Worm (Caenorhabditis elegans): Measurements from ENCODE around the gene Y50E8A.10.

Y50E8A.10 gene

DNA sequence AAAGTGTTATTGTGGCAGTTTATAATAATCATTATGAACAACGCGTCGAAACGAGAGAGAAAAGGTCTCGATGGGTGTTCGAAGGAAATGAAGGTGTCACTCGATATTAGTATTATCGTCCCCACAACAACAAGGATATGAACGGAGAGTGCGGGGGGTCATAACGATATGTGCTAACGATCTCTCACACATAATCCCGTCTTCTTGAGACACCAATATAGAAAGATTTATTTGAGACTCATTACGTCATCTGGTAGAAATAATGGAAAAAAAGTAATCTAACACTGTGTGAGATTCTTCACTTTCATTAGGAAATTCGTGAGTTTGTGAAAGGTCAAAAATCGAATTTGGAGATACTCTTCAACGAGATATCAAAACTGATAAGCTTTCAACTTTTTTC, 11.9 kb downstream of the Y50E8A.10 start:
- TF ChIP-seq nhr-2 (tag; optimal IDR thresholded peaks at IDR 0.05) = peak; percentile 69
- TF ChIP-seq mep-1 (tag; optimal IDR thresholded peaks at IDR 0.05) = no peak
- TF ChIP-seq cnd-1 (tag; optimal IDR thresholded peaks at IDR 0.05) = no peak
- no peak for TF ChIP-seq lsy-2 (tag; optimal IDR thresholded peaks at IDR 0.05)
- TF ChIP-seq unc-62 (GFP tag; optimal IDR thresholded peaks at IDR 0.05) = peak; percentile 3
- peak; percentile 79 for TF ChIP-seq zip-8 (tag; optimal IDR thresholded peaks at IDR 0.05)
- TF ChIP-seq sptf-1 (tag; optimal IDR thresholded peaks at IDR 0.05) = no peak
- TF ChIP-seq ztf-11 (tag; optimal IDR thresholded peaks at IDR 0.05) = peak; percentile 9
- no peak for TF ChIP-seq ces-1 (GFP tag; optimal IDR thresholded peaks at IDR 0.05)
- no peak for TF ChIP-seq mls-2 (tag; optimal IDR thresholded peaks at IDR 0.05)

DNA sequence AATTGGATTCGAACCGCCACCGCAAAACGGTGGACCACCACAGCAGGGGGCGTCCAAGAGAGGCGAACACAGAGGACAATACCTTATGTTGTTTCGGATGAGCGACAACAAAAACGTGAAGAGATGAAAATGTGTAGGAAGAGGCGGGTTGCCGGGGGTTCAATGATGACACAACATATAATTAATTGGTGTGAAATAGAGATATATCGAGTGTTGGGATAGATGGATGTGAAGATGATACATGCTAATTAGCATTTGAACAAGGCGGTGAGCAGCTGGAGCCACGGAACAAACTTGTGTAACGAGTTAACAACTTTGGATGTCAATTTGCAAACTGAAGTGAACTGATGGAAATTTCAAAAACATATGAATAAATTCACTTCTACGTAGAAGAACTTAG, 12.6 kb downstream of the Y50E8A.10 start:
- TF ChIP-seq nhr-28 (tag; optimal IDR thresholded peaks at IDR 0.05) = no peak
- TF ChIP-seq nhr-2 (tag; optimal IDR thresholded peaks at IDR 0.05) = peak; percentile 39
- peak; percentile 31 for TF ChIP-seq ces-1 (GFP tag; optimal IDR thresholded peaks at IDR 0.05)
- peak; percentile 44 for TF ChIP-seq ceh-43 (GFP tag; optimal IDR thresholded peaks at IDR 0.05)
- peak; percentile 61 for TF ChIP-seq mls-2 (tag; optimal IDR thresholded peaks at IDR 0.05)
- TF ChIP-seq sptf-1 (tag; optimal IDR thresholded peaks at IDR 0.05) = peak; percentile 48
- no peak for TF ChIP-seq mep-1 (tag; optimal IDR thresholded peaks at IDR 0.05)

DNA sequence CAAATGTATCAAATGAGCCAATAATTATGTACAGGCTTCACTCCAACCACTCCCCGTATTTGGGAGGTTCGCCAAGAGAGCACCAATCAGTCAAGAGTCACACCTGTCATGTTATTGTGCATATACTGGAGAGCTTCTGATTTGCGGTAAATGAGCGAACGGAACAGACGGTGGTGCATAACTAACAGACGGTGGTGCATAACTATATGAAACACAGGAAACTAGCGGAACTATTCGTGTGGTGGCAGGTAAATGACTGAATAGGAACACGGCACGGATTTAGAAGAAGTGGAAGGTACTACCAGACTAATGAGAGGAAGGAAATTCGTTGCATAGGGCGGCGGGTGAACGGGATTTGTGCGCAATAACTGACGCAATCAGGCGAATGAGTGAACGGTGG, 13.2 kb downstream of the Y50E8A.10 start:
- TF ChIP-seq snpc-4 (tag; optimal IDR thresholded peaks at IDR 0.05) (no peak), nhr-237 (tag; optimal IDR thresholded peaks at IDR 0.05) (no peak), flh-1 (GFP tag; optimal IDR thresholded peaks at IDR 0.05) (no peak), elt-3 (tag; optimal IDR thresholded peaks at IDR 0.05) (no peak), mls-2 (tag; optimal IDR thresholded peaks at IDR 0.05) (peak; percentile 27), nhr-2 (tag; optimal IDR thresholded peaks at IDR 0.05) (peak; percentile 45), ceh-43 (GFP tag; optimal IDR thresholded peaks at IDR 0.05) (no peak), zip-8 (tag; optimal IDR thresholded peaks at IDR 0.05) (peak; percentile 86), unc-62 (GFP tag; optimal IDR thresholded peaks at IDR 0.05) (no peak), cnd-1 (tag; optimal IDR thresholded peaks at IDR 0.05) (peak; percentile 66), drap-1 (GFP tag; optimal IDR thresholded peaks at IDR 0.05) (peak; percentile 62), lin-13 (tag; optimal IDR thresholded peaks at IDR 0.05) (no peak), blmp-1 (tag; optimal IDR thresholded peaks at IDR 0.05) (no peak)

DNA sequence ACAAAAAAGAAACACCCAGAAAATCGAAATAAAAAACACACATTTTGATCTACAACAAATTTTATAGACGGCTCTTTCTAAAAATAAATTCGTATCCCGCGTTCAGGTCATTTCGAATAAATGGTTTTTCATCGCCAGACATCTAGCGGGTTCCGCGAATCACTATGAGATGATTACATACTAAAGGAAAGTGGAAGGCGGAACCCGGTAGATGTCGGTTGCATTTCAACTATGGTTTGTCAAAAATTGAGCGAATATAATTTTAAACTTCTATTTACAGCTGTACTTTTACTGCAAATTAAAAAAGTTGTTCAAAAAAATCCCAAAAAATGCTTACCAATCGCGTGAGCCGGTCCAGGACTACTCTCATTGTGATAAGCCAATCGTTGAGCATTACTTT, 18.1 kb downstream of the Y50E8A.10 start:
- no peak for TF ChIP-seq zip-8 (tag; optimal IDR thresholded peaks at IDR 0.05)
- TF ChIP-seq bed-3 (GFP tag; optimal IDR thresholded peaks at IDR 0.05) = no peak
- no peak for TF ChIP-seq sem-2 (GFP tag; optimal IDR thresholded peaks at IDR 0.05)
- TF ChIP-seq blmp-1 (tag; optimal IDR thresholded peaks at IDR 0.05) = no peak
- no peak for TF ChIP-seq nhr-28 (tag; optimal IDR thresholded peaks at IDR 0.05)
- TF ChIP-seq nhr-12 (tag; optimal IDR thresholded peaks at IDR 0.05) = no peak
- no peak for TF ChIP-seq mep-1 (tag; optimal IDR thresholded peaks at IDR 0.05)
- no peak for TF ChIP-seq ceh-39 (tag; optimal IDR thresholded peaks at IDR 0.05)
- TF ChIP-seq nhr-2 (tag; optimal IDR thresholded peaks at IDR 0.05) = no peak
- TF ChIP-seq ces-1 (GFP tag; optimal IDR thresholded peaks at IDR 0.05) = no peak
- no peak for TF ChIP-seq lin-13 (tag; optimal IDR thresholded peaks at IDR 0.05)
- TF ChIP-seq ceh-83 (GFP tag; optimal IDR thresholded peaks at IDR 0.05) = no peak
- no peak for TF ChIP-seq ceh-43 (GFP tag; optimal IDR thresholded peaks at IDR 0.05)
- no peak for TF ChIP-seq ham-2 (GFP tag; optimal IDR thresholded peaks at IDR 0.05)
- TF ChIP-seq elt-3 (tag; optimal IDR thresholded peaks at IDR 0.05) = no peak
- TF ChIP-seq nhr-76 (tag; optimal IDR thresholded peaks at IDR 0.05) = no peak
- TF ChIP-seq sptf-1 (tag; optimal IDR thresholded peaks at IDR 0.05) = no peak
- no peak for TF ChIP-seq ztf-11 (tag; optimal IDR thresholded peaks at IDR 0.05)
- no peak for TF ChIP-seq tbx-8 (GFP tag; optimal IDR thresholded peaks at IDR 0.05)
- TF ChIP-seq lin-32 (GFP tag; optimal IDR thresholded peaks at IDR 0.05) = no peak

DNA sequence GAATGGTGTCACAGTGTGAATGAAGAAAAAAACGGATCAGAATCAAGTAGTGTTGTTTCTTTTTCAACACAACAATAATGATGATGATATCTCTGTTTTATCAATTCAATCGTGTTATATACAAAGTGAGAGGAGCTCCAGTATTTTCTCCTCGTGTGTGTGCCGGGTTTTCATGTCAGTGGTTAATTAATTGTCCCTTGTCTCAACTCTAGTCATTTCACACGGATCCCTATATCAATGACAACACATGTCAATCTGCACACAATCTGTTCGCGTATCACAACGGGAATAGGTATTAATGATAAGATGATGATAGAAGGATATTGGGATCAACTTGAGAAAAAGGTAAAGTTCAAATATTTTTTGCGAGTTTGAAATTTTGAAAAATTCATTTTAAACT, 20.6 kb downstream of the Y50E8A.10 start:
- TF ChIP-seq ham-2 (GFP tag; optimal IDR thresholded peaks at IDR 0.05) (no peak), unc-62 (GFP tag; optimal IDR thresholded peaks at IDR 0.05) (peak; percentile 86), unc-120 (tag; optimal IDR thresholded peaks at IDR 0.05; ENCODE audit: poor library complexity, severe bottlenecking) (peak; percentile 40), hlh-1 (tag; optimal IDR thresholded peaks at IDR 0.05) (peak; percentile 65)

Measured in whole organism, mixed stage, embryonic.